Worm (Caenorhabditis elegans) whole organism, late embryonic: Measurements from ENCODE around the gene W09C2.7.

Source experiments
- F13H6.1 ChIP-seq: sonication (generic microtip); optimal IDR thresholded peaks from 2 replicates; lab custom pipeline; 2016; ENCODE audit warnings: missing genetic modification characterization, missing compliant biosample characterization
- ceh-34 ChIP-seq: sonication (generic microtip); optimal IDR thresholded peaks from 2 replicates; lab custom pipeline; 2016; ENCODE audit warnings: mild to moderate bottlenecking, missing genetic modification characterization, missing compliant biosample characterization
- ceh-9 ChIP-seq: sonication (generic microtip); optimal IDR thresholded peaks from 2 replicates; lab custom pipeline; 2016; ENCODE audit warnings: mild to moderate bottlenecking, missing genetic modification characterization, inconsistent platforms, missing compliant biosample characterization
- dve-1 ChIP-seq: sonication (generic microtip); optimal IDR thresholded peaks from 2 replicates; lab custom pipeline; 2017; ENCODE audit warnings: antibody characterized with exemption, mild to moderate bottlenecking, missing genetic modification characterization, missing compliant biosample characterization
- fkh-10 ChIP-seq: fragments of 150-350 bp; optimal IDR thresholded peaks from 2 replicates; lab custom pipeline; 2014; ENCODE audit warnings: missing biosample characterization, missing genetic modification reagents, missing genetic modification characterization
- pax-1 ChIP-seq: fragments of 150-350 bp; optimal IDR thresholded peaks from 2 replicates; lab custom pipeline; 2014; ENCODE audit warnings: missing biosample characterization, missing genetic modification characterization
- unc-86 ChIP-seq: sonication (generic microtip); optimal IDR thresholded peaks from 2 replicates; lab custom pipeline; 2016; ENCODE audit warnings: missing genetic modification characterization, missing compliant biosample characterization

ce11 chrIV:9659999-9660398 lies 37.8 kb upstream of the W09C2.7 start:
- no peak for TF ChIP-seq ceh-34
- no peak for TF ChIP-seq F13H6.1 (tag; lab: Kevin White, UChicago)
- no peak for TF ChIP-seq fkh-10 (GFP tag; lab: Kevin White, UChicago)
- TF ChIP-seq ceh-9: no peak
- TF ChIP-seq unc-86 (tag; lab: Kevin White, UChicago): no peak
- no peak for TF ChIP-seq dve-1
- no peak for TF ChIP-seq pax-1
